Fruit fly (Drosophila melanogaster) whole organism, embryonic: ENCODE measurements around the gene CG31436.

Experiments used
- Aef1 ChIP-seq: fragments of 200-800 bp; sonication (Bioruptor generic); IDR thresholded peaks from 3 replicates; pipeline ENCODE4 v1.3.6; 2022; ENCODE audit warnings: missing biosample characterization, missing genetic modification characterization
- BEAF-32 ChIP-seq: fragments of 200-800 bp; sonication (Bioruptor generic); optimal IDR thresholded peaks from 3 replicates; lab custom pipeline; 2017; ENCODE audit warnings: missing biosample characterization, missing genetic modification characterization, mild to moderate bottlenecking, moderate library complexity, missing genetic modification reagents
- CG11560 ChIP-seq: fragments of 200-800 bp; sonication (Bioruptor generic); IDR thresholded peaks from 3 replicates; pipeline ENCODE4 v1.3.6; 2022; ENCODE audit warnings: missing biosample characterization, missing genetic modification characterization
- CG12391 ChIP-seq: fragments of 200-800 bp; sonication (Bioruptor generic); optimal IDR thresholded peaks from 3 replicates; lab custom pipeline; 2018; ENCODE audit warnings: missing biosample characterization, mild to moderate bottlenecking, missing genetic modification characterization, moderate library complexity
- CG14667 ChIP-seq: fragments of 200-800 bp; sonication (Bioruptor generic); IDR thresholded peaks from 2 replicates; pipeline ENCODE4 v1.3.6; 2022; ENCODE audit warnings: missing biosample characterization, missing genetic modification characterization
- CG14965 ChIP-seq: fragments of 200-800 bp; sonication (Bioruptor generic); optimal IDR thresholded peaks from 2 replicates; lab custom pipeline; 2016; ENCODE audit warnings: missing biosample characterization, missing genetic modification characterization, borderline replicate concordance
- CG15696 ChIP-seq: fragments of 200-800 bp; sonication (Bioruptor generic); optimal IDR thresholded peaks from 2 replicates; lab custom pipeline; 2019; ENCODE audit warnings: missing biosample characterization, mild to moderate bottlenecking, missing genetic modification characterization, moderate library complexity
- CG17328 ChIP-seq: fragments of 200-800 bp; sonication (Bioruptor generic); IDR thresholded peaks from 2 replicates; pipeline ENCODE4 v1.3.6; 2022; ENCODE audit warnings: missing biosample characterization, missing genetic modification characterization
- CG17829 ChIP-seq: fragments of 200-800 bp; optimal IDR thresholded peaks from 2 replicates; lab custom pipeline; 2019; ENCODE audit warnings: missing biosample characterization, mild to moderate bottlenecking, missing genetic modification characterization, moderate library complexity
- CG1832 ChIP-seq: fragments of 200-800 bp; sonication (Bioruptor generic); optimal IDR thresholded peaks from 2 replicates; lab custom pipeline; 2017; ENCODE audit warnings: missing biosample characterization, mild to moderate bottlenecking, missing genetic modification characterization, inconsistent platforms
- CG31224 ChIP-seq: fragments of 200-800 bp; sonication (Bioruptor generic); IDR thresholded peaks from 2 replicates; pipeline ENCODE4 v1.3.6; 2022; ENCODE audit warnings: missing biosample characterization, missing genetic modification characterization
- CG42726 ChIP-seq: fragments of 200-800 bp; sonication (Bioruptor generic); IDR thresholded peaks from 2 replicates; pipeline ENCODE4 v1.3.6; 2022; ENCODE audit warnings: missing biosample characterization, missing genetic modification characterization; ENCODE audit not compliant: partially characterized antibody
- CG4360 ChIP-seq: fragments of 200-800 bp; sonication (Bioruptor generic); IDR thresholded peaks from 2 replicates; pipeline ENCODE4 v1.3.6; 2022; ENCODE audit warnings: missing biosample characterization, missing genetic modification characterization
- CG4707 ChIP-seq: fragments of 200-800 bp; sonication (Bioruptor generic); optimal IDR thresholded peaks from 2 replicates; lab custom pipeline; 2018; ENCODE audit warnings: missing biosample characterization, mild to moderate bottlenecking, missing genetic modification characterization, moderate library complexity
- CG6683 ChIP-seq: fragments of 200-800 bp; sonication (Bioruptor generic); optimal IDR thresholded peaks from 2 replicates; lab custom pipeline; 2017; ENCODE audit warnings: missing biosample characterization, mild to moderate bottlenecking, missing genetic modification characterization, missing genetic modification reagents
- CG6765 ChIP-seq: fragments of 200-800 bp; sonication (Bioruptor generic); optimal IDR thresholded peaks from 3 replicates; lab custom pipeline; 2017; ENCODE audit warnings: missing biosample characterization, mild to moderate bottlenecking, missing genetic modification characterization
- CG6854 ChIP-seq: fragments of 200-800 bp; sonication (Bioruptor generic); optimal IDR thresholded peaks from 3 replicates; lab custom pipeline; 2017; ENCODE audit warnings: missing biosample characterization, mild to moderate bottlenecking, missing genetic modification characterization
- CG7556 ChIP-seq: fragments of 200-800 bp; sonication (Bioruptor generic); optimal IDR thresholded peaks from 2 replicates; lab custom pipeline; 2017; ENCODE audit warnings: missing biosample characterization, mild to moderate bottlenecking, missing genetic modification characterization
- CG8478 ChIP-seq: fragments of >200 bp; optimal IDR thresholded peaks from 2 replicates; lab custom pipeline; 2018
- CG8765 ChIP-seq: fragments of 200-800 bp; sonication (Bioruptor generic); IDR thresholded peaks from 2 replicates; pipeline ENCODE4 v1.3.6; 2022; ENCODE audit warnings: missing biosample characterization, missing genetic modification characterization
- CG9609 ChIP-seq: fragments of 200-800 bp; sonication (Bioruptor generic); optimal IDR thresholded peaks from 3 replicates; lab custom pipeline; 2016; ENCODE audit warnings: missing biosample characterization, missing genetic modification characterization
- Dbx ChIP-seq: fragments of 200-800 bp; sonication (Bioruptor generic); IDR thresholded peaks from 3 replicates; pipeline ENCODE4 v1.3.6; 2022; ENCODE audit warnings: missing biosample characterization, missing genetic modification characterization
- Dip2 ChIP-seq: fragments of 200-800 bp; sonication (Bioruptor generic); IDR thresholded peaks from 2 replicates; pipeline ENCODE4 v1.3.6; 2022; ENCODE audit warnings: missing biosample characterization, missing genetic modification characterization
- Dll ChIP-seq: fragments of 200-800 bp; sonication (Bioruptor generic); IDR thresholded peaks from 4 replicates; pipeline ENCODE4 v1.3.6; 2022; ENCODE audit warnings: missing biosample characterization, missing genetic modification characterization; ENCODE audit not compliant: partially characterized antibody
- E2f2 ChIP-seq: fragments of 200-800 bp; sonication (Bioruptor generic); IDR thresholded peaks from 2 replicates; pipeline ENCODE4 v1.3.6; 2022; ENCODE audit warnings: missing biosample characterization, missing genetic modification characterization
- Gug ChIP-seq: fragments of 200-800 bp; sonication (Bioruptor generic); IDR thresholded peaks from 4 replicates; pipeline ENCODE4 v1.3.6; 2022; ENCODE audit warnings: missing biosample characterization, missing genetic modification characterization
- Hr39 ChIP-seq: fragments of >200 bp; optimal IDR thresholded peaks from 2 replicates; lab custom pipeline; 2017
- Lhr ChIP-seq: fragments of 200-800 bp; sonication (Bioruptor generic); optimal IDR thresholded peaks from 3 replicates; lab custom pipeline; 2017; ENCODE audit warnings: mild to moderate bottlenecking, missing biosample characterization, missing genetic modification reagents, missing genetic modification characterization
- NFAT ChIP-seq: fragments of 200-800 bp; sonication (Bioruptor generic); IDR thresholded peaks from 2 replicates; pipeline ENCODE4 v1.3.6; 2022; ENCODE audit warnings: missing biosample characterization, missing genetic modification characterization
- Taf1 ChIP-seq: fragments of 200-800 bp; sonication (Bioruptor generic); IDR thresholded peaks from 2 replicates; pipeline ENCODE4 v1.3.6; 2022; ENCODE audit warnings: missing biosample characterization, missing genetic modification characterization
- al ChIP-seq: fragments of 200-800 bp; sonication (Bioruptor generic); IDR thresholded peaks from 2 replicates; pipeline ENCODE4 v1.3.6; 2022; ENCODE audit warnings: missing biosample characterization, missing genetic modification characterization
- bab2 ChIP-seq: fragments of 200-800 bp; sonication (Bioruptor generic); optimal IDR thresholded peaks from 2 replicates; lab custom pipeline; 2016; ENCODE audit warnings: missing biosample characterization, missing genetic modification characterization
- caup ChIP-seq: fragments of 200-800 bp; sonication (Bioruptor generic); optimal IDR thresholded peaks from 3 replicates; lab custom pipeline; 2017; ENCODE audit warnings: missing biosample characterization, mild to moderate bottlenecking, missing genetic modification characterization, moderate library complexity; ENCODE audit not compliant: severe bottlenecking
- dan ChIP-seq: fragments of 200-800 bp; sonication (Bioruptor generic); IDR thresholded peaks from 2 replicates; pipeline ENCODE4 v1.3.6; 2022; ENCODE audit warnings: missing biosample characterization, missing genetic modification characterization
- emc ChIP-seq: fragments of 200-800 bp; sonication (Bioruptor generic); optimal IDR thresholded peaks from 2 replicates; lab custom pipeline; 2016; ENCODE audit warnings: missing biosample characterization, missing genetic modification characterization
- ewg ChIP-seq: fragments of 200-800 bp; sonication (Bioruptor generic); optimal IDR thresholded peaks from 3 replicates; lab custom pipeline; 2017; ENCODE audit warnings: mild to moderate bottlenecking, missing biosample characterization, missing genetic modification reagents, missing genetic modification characterization
- fd102C ChIP-seq: fragments of 200-800 bp; sonication (Bioruptor generic); optimal IDR thresholded peaks from 2 replicates; lab custom pipeline; 2018; ENCODE audit warnings: missing biosample characterization, mild to moderate bottlenecking, missing genetic modification characterization, moderate library complexity
- gem ChIP-seq: fragments of 200-800 bp; sonication (Bioruptor generic); optimal IDR thresholded peaks from 2 replicates; lab custom pipeline; 2019; ENCODE audit warnings: missing biosample characterization, mild to moderate bottlenecking, missing genetic modification characterization, moderate library complexity
- grn ChIP-seq: fragments of 200-800 bp; sonication (Bioruptor generic); optimal IDR thresholded peaks from 3 replicates; lab custom pipeline; 2017; ENCODE audit warnings: missing biosample characterization, missing genetic modification characterization
- ind ChIP-seq: fragments of 200-800 bp; sonication (Bioruptor generic); optimal IDR thresholded peaks from 3 replicates; lab custom pipeline; 2016; ENCODE audit warnings: missing biosample characterization, missing genetic modification characterization
- insv ChIP-seq, 2 experiments: fragments of 200-800 bp; sonication (Bioruptor generic); optimal IDR thresholded peaks; 3 replicates each; lab custom pipeline; 2016 to 2018; ENCODE audit warnings: missing biosample characterization in 2 of 2, missing genetic modification characterization in 2 of 2
- inv ChIP-seq: fragments of 200-800 bp; sonication (Bioruptor generic); IDR thresholded peaks from 2 replicates; pipeline ENCODE4 v1.3.6; 2022; ENCODE audit warnings: missing biosample characterization, missing genetic modification characterization; ENCODE audit not compliant: partially characterized antibody
- jing ChIP-seq: fragments of 200-800 bp; sonication (Bioruptor generic); optimal IDR thresholded peaks from 2 replicates; lab custom pipeline; 2018; ENCODE audit warnings: missing biosample characterization, mild to moderate bottlenecking, missing genetic modification characterization
- ken ChIP-seq: fragments of 200-800 bp; sonication (Bioruptor generic); IDR thresholded peaks from 3 replicates; pipeline ENCODE4 v1.3.6; 2022; ENCODE audit warnings: missing biosample characterization, missing genetic modification characterization
- knrl ChIP-seq: fragments of 200-800 bp; sonication (Bioruptor generic); IDR thresholded peaks from 3 replicates; pipeline ENCODE4 v1.3.6; 2022; ENCODE audit warnings: missing biosample characterization, missing genetic modification characterization; ENCODE audit not compliant: partially characterized antibody
- mirr ChIP-seq: fragments of 200-800 bp; sonication (Bioruptor generic); optimal IDR thresholded peaks from 3 replicates; lab custom pipeline; 2018; ENCODE audit warnings: missing biosample characterization, mild to moderate bottlenecking, missing genetic modification characterization
- sens ChIP-seq: fragments of 200-800 bp; sonication (Bioruptor generic); peaks from one replicate; lab custom pipeline; 2016; ENCODE audit warnings: missing biosample characterization, missing genetic modification characterization
- slbo ChIP-seq: fragments of 200-800 bp; sonication (Bioruptor generic); IDR thresholded peaks from 2 replicates; pipeline ENCODE4 v1.3.6; 2022; ENCODE audit warnings: missing biosample characterization, missing genetic modification characterization
- sqz ChIP-seq: fragments of 200-800 bp; sonication (Bioruptor generic); optimal IDR thresholded peaks from 3 replicates; lab custom pipeline; 2018; ENCODE audit warnings: missing biosample characterization, mild to moderate bottlenecking, missing genetic modification characterization
- trem ChIP-seq: fragments of 200-800 bp; optimal IDR thresholded peaks from 3 replicates; lab custom pipeline; 2019; ENCODE audit warnings: missing biosample characterization, mild to moderate bottlenecking, missing genetic modification characterization, moderate library complexity
- vfl ChIP-seq: fragments of 200-800 bp; sonication (Bioruptor generic); optimal IDR thresholded peaks from 2 replicates; lab custom pipeline; 2016; ENCODE audit warnings: missing biosample characterization, missing genetic modification characterization

The CG31436 gene

DNA sequence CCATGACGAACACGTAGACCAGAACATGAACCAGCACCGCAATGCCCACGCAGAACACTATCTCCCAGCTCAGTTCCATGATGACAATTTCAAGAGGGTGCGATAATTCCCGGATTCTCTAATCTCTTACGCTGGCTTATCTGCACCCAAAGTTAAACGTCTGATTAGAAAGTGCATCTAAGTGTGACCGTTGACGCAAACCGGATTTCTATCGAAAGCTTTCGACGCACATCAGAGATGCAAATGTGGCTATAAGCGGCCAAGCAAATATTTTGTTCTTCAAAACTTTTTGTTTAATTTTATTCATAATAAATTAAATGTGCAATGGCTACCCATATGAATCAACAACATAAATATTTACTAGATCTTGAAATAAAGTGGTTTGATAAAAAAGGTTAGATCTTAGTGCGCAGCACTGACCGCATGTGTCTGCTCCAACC lies 41.6 kb upstream of the CG31436 start, which contains the start of the genes Kdsr and CG11858 (continued):
- TF ChIP-seq CG42726 (GFP tag; lab: Robert Waterston, UW) (no peak), slbo (peak; percentile 81), Taf1 (GFP tag; lab: Robert Waterston, UW) (peak; percentile 52), caup (GFP tag; lab: Kevin White, UChicago) (peak; percentile 58), CG11560 (tag; lab: Robert Waterston, UW) (no peak), ewg (GFP tag; lab: Kevin White, UChicago) (no peak), Aef1 (GFP tag; lab: Robert Waterston, UW) (peak; percentile 53), insv (GFP tag; optimal IDR thresholded peaks at IDR 0.05; lab: Kevin White, UChicago) (peak in 1 of 2 experiments; percentile 81), CG31224 (GFP tag; lab: Robert Waterston, UW) (peak; percentile 42; the same call in 1 of the 2 replicates), CG17829 (peak; percentile 56), CG15696 (tag; lab: Kevin White, UChicago) (peak; percentile 42), inv (GFP tag; lab: Robert Waterston, UW) (no peak), vfl (GFP tag; lab: Kevin White, UChicago) (peak; percentile 3), CG9609 (GFP tag; lab: Kevin White, UChicago) (peak; percentile 26), CG6765 (no peak), Gug (no peak), CG4707 (GFP tag; lab: Kevin White, UChicago) (no peak), grn (peak; percentile 73), emc (GFP tag; lab: Kevin White, UChicago) (no peak), BEAF-32 (GFP tag; lab: Kevin White, UChicago) (peak; percentile 52), CG8765 (peak; percentile 53), CG6683 (GFP tag; lab: Kevin White, UChicago) (peak; percentile 32), CG7556 (GFP tag; lab: Kevin White, UChicago) (no peak), E2f2 (peak; percentile 56; the same call in 1 of the 2 replicates), Lhr (GFP tag; lab: Kevin White, UChicago) (peak; percentile 37), al (GFP tag; lab: Robert Waterston, UW) (peak; percentile 61), CG4360 (GFP tag; lab: Robert Waterston, UW) (no peak), Dbx (peak; percentile 61; the same call in 1 of the 3 replicates), knrl (GFP tag; lab: Robert Waterston, UW) (no peak), sens (GFP tag; lab: Kevin White, UChicago) (peak; percentile 91), sqz (no peak), gem (tag; lab: Kevin White, UChicago) (no peak), Hr39 (lab: Kevin White, UChicago) (no peak), trem (peak; percentile 38), ind (GFP tag; lab: Kevin White, UChicago) (peak; percentile 66), NFAT (GFP tag; lab: Robert Waterston, UW) (peak; percentile 39; the same call in 1 of the 2 replicates), fd102C (GFP tag; lab: Kevin White, UChicago) (no peak), jing (GFP tag; lab: Kevin White, UChicago) (no peak), Dip2 (no peak), Dll (GFP tag; lab: Robert Waterston, UW) (peak; percentile 45; the same call in 1 of the 4 replicates), CG12391 (tag; lab: Kevin White, UChicago) (peak; percentile 79), ken (GFP tag; lab: Robert Waterston, UW) (peak; percentile 70; the same call in 2 of the 3 replicates), mirr (GFP tag; lab: Kevin White, UChicago) (no peak), CG14965 (GFP tag; lab: Kevin White, UChicago) (no peak), dan (GFP tag; lab: Robert Waterston, UW) (no peak), CG14667 (GFP tag; lab: Robert Waterston, UW) (peak; percentile 50; the same call in 1 of the 2 replicates), bab2 (peak; percentile 40), CG1832 (GFP tag; lab: Kevin White, UChicago) (no peak), CG6854 (GFP tag; lab: Kevin White, UChicago) (no peak), CG17328 (peak; percentile 65), CG8478 (lab: Kevin White, UChicago) (no peak)
